Worm (Caenorhabditis elegans) whole organism, young adult: ENCODE results near the gene F56D6.13.

Experiments used
- Y56A3A.18 ChIP-seq: fragments of 200-800 bp; sonication (Bioruptor generic); IDR thresholded peaks from 2 replicates; pipeline ENCODE4 v1.3.6; 2022; ENCODE audit warnings: missing genetic modification reagents, missing genetic modification characterization, missing compliant biosample characterization
- ama-1 ChIP-seq, 3 experiments: fragments of 150-350 bp in 1 of 3; sonication (generic microtip) in 2 of 3; optimal IDR thresholded peaks; 2 replicates each; lab custom pipeline; 2014 to 2018; ENCODE audit warnings: missing biosample characterization in 2 of 3, missing genetic modification characterization in 2 of 3, missing genetic modification reagents in 2 of 3
- aptf-3 ChIP-seq: fragments of 200-800 bp; sonication (Bioruptor generic); IDR thresholded peaks from 2 replicates; pipeline ENCODE4 v1.3.6; 2022; ENCODE audit warnings: missing genetic modification characterization, missing compliant biosample characterization
- ekl-4 ChIP-seq: fragments of 200-800 bp; sonication (Bioruptor generic); IDR thresholded peaks from 2 replicates; pipeline ENCODE4 v1.3.6; 2022; ENCODE audit warnings: missing genetic modification reagents, missing genetic modification characterization, missing compliant biosample characterization
- unc-62 ChIP-seq: fragments of 150-350 bp; optimal IDR thresholded peaks from 2 replicates; lab custom pipeline; 2014; ENCODE audit warnings: missing biosample characterization, missing genetic modification reagents, missing genetic modification characterization
- zim-3 ChIP-seq: sonication (generic microtip); optimal IDR thresholded peaks from 2 replicates; lab custom pipeline; 2017; ENCODE audit warnings: mild to moderate bottlenecking, missing genetic modification characterization, moderate library complexity, missing compliant biosample characterization

- TF ChIP-seq Y56A3A.18: no peak
- no peak for TF ChIP-seq ama-1 (optimal IDR thresholded peaks at IDR 0.05; lab: Kevin White, UChicago)
- TF ChIP-seq ama-1 (GFP tag; optimal IDR thresholded peaks at IDR 0.05; lab: Kevin White, UChicago): no peak
- no peak for TF ChIP-seq aptf-3
- TF ChIP-seq ekl-4 (GFP tag; lab: Robert Waterston, UW): no peak
- no peak for TF ChIP-seq zim-3
- no peak for TF ChIP-seq unc-62 (GFP tag; lab: Kevin White, UChicago)
Measured at ce11 chrIV:3909114-3909513, at the start of gene F56D6.13.
